Fruit fly (Drosophila melanogaster): Measurements from ENCODE around the gene jagn.

jagn gene

DNA sequence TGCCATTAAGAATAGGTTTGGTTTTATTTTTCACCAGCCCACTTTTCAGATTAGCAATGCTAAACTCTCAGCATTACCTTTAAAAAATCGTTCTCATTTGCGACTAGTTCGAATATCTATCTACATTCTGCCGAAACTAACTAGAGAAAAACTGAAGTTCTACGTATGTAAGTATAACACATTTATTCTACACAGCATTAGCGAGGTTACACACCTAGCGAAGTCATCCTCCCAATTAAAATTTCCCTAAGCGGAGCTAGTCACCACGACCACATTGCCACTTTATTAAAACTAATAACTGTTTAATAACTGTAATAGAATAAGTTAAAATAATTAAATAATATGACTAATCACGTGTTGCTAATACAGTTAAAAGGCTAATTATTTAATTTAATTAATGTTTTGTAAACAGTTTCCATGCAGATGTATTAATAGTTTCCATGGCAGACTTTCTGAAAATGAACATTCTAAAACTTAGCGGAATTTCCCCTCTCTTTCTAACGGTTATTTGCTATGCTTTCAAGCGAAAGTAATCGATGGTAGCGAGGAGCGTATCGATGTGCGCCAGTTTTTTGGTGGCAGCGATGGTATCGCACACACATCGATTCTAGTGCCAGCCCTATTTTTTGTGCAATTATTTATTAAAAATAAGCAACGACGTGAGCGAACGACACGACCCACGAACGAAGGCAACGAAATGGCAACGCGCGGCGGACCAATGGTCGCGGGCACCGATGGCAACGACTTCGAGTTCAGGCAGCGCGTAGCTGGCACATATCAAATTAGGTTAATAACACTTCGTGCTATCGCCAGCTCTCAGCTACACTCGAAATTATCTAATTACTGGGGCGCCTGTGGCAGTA is at the start of gene jagn:
TSS of gene jagn (plus strand) at position 585 of the 863 bp plus-strand sequence.
- TF ChIP-seq CG8478 (optimal IDR thresholded peaks at IDR 0.05) (no peak), CTCF (optimal IDR thresholded peaks at IDR 0.05) (peak; percentile 63 to 77)

- TF ChIP-seq CTCF (optimal IDR thresholded peaks at IDR 0.05), result no peak
- TF ChIP-seq CG8478 (optimal IDR thresholded peaks at IDR 0.05), result no peak
Observed at dm6 chr3R:5733181-5733580, 45.9 kb upstream of the jagn start, which contains the start of gene CG1239. Gene CG1239, plus strand, starts transcription at chr3R:5733513.

DNA sequence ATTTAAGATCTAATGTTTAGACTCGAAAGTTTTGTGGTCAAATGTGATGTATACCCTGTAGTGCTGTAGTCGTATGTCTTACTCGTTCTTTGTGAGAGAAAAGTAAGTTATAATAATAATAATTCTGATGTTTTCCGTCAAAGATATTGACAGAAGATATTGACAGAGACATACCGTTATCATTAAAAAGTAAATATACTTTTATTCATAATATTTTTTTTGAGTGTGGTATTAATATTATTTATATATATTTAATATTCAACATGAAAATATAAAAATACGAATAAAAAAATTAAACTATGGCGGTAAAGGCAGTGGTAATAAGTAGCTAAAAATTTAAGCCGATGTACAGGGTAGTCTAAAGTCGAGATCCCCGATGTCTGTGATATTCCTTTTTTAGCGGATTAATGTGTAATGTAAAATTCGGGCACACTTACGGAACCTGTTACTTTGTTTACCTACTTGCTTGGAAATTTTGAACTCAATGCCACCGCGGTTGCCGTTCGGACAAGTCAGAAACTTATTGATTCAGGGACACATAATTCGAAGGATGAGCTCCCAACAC is 42.7 kb upstream of the jagn start, which contains the start of the genes CG2100 and CG1236:
TSS of gene CG2100 (minus strand) at position 51 of the 565 bp plus-strand sequence.
TSS of gene CG1236 (plus strand) at position 444 of the 565 bp plus-strand sequence.
- TF ChIP-seq CG8478 (optimal IDR thresholded peaks at IDR 0.05) (no peak), CTCF (optimal IDR thresholded peaks at IDR 0.05) (no peak)

DNA sequence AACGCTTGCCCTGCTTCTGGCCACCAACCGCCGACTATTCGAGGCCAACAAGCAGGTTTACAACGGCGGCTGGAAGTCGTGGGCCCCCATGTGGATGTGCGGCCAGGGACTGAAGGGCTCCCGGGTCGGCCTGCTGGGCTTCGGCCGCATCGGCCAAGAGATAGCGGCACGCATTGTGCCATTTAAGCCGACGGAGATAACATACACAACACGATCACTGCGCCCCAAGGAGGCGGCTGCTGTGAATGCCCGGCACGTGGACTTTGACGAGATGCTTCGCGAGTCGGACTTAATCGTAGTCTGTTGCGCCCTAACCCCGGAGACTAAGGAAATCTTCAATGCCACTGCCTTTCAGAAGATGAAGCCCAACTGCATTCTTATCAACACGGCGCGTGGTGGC is 41.9 kb upstream of the jagn start:
- no peak for TF ChIP-seq CTCF (optimal IDR thresholded peaks at IDR 0.05)
- TF ChIP-seq CG8478 (optimal IDR thresholded peaks at IDR 0.05), result no peak

DNA sequence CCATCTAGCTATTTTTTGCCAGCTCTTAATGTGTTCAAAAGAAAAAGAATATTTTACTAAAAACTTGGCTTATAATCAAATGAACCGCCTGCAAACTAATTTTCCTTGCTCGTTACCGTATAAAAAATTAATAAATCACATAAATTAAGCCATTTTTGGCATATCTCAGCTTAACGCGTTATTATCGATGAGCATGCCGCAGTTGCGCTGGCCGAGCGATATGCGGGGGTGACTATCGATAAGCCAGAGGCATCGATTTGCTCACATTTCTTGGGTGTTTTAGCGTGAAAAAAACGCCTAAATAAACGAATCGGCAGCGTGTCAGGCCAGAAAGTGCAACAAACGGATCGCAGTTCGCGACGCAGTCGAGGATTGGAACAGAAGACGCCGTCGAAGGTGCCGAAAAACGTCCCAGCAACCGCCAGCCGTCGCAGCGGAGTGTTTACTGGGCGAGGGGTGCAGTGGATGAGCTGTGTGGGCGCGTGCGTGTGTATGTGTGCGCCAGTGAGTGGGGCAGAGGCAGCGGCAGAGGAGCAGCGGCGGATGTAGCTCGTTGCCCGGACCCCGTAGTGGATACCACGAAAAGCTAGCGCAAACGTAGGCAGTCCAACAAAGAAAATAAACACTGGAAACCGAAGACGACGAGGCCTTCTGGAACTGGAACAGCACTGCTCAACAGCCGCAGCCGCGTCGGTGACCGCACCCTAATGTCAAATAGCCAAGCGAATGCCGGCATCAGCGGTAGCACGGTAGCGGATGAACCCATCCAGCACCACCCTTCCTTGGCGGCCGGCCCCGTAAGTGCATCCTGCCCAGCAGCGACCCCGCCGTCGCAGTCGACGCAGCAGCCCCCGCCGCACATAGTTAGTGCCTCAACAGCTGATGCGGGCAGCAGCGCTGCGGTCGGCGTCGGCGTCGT is 36.6 kb upstream of the jagn start, which contains the start of the genes Sym and Madm:
TSS of gene Sym (minus strand) at position 199 of the 919 bp plus-strand sequence.
TSS of gene Madm (plus strand) at position 233 of the 919 bp plus-strand sequence.
- TF ChIP-seq CG8478 (optimal IDR thresholded peaks at IDR 0.05) (no peak), CTCF (optimal IDR thresholded peaks at IDR 0.05) (no peak)

DNA sequence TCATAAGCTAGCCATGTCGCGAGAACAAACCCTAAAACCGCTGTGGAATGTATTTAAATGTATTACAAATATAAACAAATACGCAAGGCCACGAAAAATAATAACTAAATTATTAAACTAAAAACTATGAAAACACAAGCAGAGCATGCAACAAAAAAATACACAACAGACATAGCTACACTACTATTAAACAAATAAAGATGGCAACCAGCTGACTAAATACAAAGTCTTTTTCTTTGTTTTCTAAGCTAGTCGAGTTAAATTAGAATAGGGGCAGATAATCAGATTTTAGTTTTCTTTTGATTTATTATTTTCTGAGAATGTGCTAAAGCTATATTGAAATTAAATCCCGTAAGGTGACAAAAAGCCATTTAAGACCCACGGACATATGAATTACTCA is 32.5 kb upstream of the jagn start:
- TF ChIP-seq CG8478 (optimal IDR thresholded peaks at IDR 0.05) (no peak), CTCF (optimal IDR thresholded peaks at IDR 0.05) (no peak)

DNA sequence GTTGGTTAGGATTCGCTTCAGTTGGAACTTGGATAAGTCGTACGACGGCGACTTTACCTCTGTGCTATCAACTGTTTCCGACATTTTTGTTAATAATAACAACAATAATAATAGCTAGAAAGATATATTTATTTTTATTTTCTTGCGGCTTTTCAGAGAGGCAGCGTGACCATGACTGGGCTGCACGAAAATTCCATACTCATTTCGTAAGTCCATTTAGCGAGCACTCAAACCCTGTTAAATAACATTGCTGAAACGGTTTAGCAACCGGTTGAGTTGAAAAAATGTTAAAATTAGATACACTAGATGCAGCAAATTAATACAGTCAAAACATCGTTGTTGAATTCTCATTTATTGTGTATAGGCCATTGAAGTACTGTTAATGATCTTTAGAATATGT is 24.5 kb upstream of the jagn start, which contains the start of gene Dcps:
TSS of gene Dcps (minus strand) at position 181 of the 400 bp plus-strand sequence.
- TF ChIP-seq CTCF (optimal IDR thresholded peaks at IDR 0.05) (no peak), CG8478 (optimal IDR thresholded peaks at IDR 0.05) (no peak)

- TF ChIP-seq CTCF (optimal IDR thresholded peaks at IDR 0.05) (no peak), CG8478 (optimal IDR thresholded peaks at IDR 0.05) (no peak)
Observed at dm6 chr3R:5758624-5759209, 20.4 kb upstream of the jagn start, which contains the start of gene Sec8. Gene Sec8, minus strand, starts transcription at chr3R:5758997.

- TF ChIP-seq CTCF (optimal IDR thresholded peaks at IDR 0.05) (no peak), CG8478 (optimal IDR thresholded peaks at IDR 0.05) (no peak)
Observed at dm6 chr3R:5760980-5761379, 18.1 kb upstream of the jagn start.

DNA sequence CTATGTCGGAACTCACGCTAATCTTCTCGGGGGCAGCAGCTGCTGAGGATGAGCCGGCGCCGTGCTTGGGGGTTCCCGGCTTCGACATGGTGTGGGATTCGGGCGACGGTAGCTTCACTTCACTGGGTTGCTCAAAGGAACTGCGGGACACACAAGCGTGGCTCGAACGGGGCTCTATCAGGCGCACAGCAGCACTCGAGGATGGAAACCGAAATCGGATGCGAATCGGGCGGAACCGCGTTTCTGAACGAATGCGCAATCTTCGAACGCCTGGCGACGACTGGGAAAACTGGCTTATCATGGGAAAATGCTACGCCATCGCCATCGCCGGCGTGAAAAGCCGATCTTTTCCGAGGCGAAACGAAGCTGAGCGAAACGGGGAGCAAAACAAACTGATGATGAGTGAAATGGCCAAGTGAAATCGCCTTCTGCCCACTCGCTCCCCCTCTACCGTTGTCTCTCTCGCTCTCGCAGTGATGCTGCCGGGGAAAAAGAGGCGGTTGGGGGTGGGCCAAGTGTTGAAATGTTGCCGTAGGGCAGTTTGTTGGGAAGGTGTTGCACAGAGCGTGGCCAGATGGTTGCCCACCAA is 7.4 kb upstream of the jagn start:
- TF ChIP-seq CTCF (optimal IDR thresholded peaks at IDR 0.05) (no peak), CG8478 (optimal IDR thresholded peaks at IDR 0.05) (no peak)

- TF ChIP-seq CTCF (optimal IDR thresholded peaks at IDR 0.05) (peak; percentile 29 to 47), CG8478 (optimal IDR thresholded peaks at IDR 0.05) (no peak)
Observed at dm6 chr3R:5772433-5772832, 6.7 kb upstream of the jagn start.

DNA sequence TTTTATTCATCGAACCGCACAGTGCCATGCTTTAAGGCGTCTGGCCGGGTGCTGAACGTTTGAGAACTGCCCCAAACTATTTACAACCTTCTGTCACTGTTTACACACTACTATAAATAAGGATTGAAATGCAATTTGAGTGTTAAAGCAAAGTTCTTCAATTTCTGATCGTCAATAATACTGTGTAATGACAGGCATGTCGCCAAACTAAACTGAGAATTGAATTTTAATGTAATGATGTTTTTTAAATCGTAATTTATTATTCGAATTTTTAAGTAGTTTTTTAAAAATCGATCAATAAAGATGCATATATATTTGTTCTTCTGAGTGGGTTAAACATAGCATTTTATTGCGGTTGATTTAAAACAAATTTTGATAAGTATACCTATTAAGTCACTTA is 1.9 kb downstream of the jagn start, which contains the start of gene CG2082:
TSS of gene CG2082 (minus strand) at position 101 of the 400 bp plus-strand sequence.
- no peak for TF ChIP-seq CTCF (optimal IDR thresholded peaks at IDR 0.05)
- no peak for TF ChIP-seq CG8478 (optimal IDR thresholded peaks at IDR 0.05)

- no peak for TF ChIP-seq CTCF (optimal IDR thresholded peaks at IDR 0.05)
- TF ChIP-seq CG8478 (optimal IDR thresholded peaks at IDR 0.05), result no peak
Observed at dm6 chr3R:5781462-5781861, 2.3 kb downstream of the jagn start, which contains the start of gene kat-60L1. Gene kat-60L1, plus strand, starts transcription at chr3R:5781762.

All from S2 (cell line).